Worm (Caenorhabditis elegans) whole organism, late embryonic: ENCODE results near the gene C05G5.3.

Source experiments
- ama-1 ChIP-seq: fragments of 150-350 bp; optimal IDR thresholded peaks from 2 replicates; lab custom pipeline; 2014
- ceh-19 ChIP-seq: fragments of 200-800 bp; sonication (Bioruptor generic); optimal IDR thresholded peaks from 2 replicates; lab custom pipeline; 2018; ENCODE audit warnings: mild to moderate bottlenecking, missing genetic modification characterization, missing compliant biosample characterization
- ceh-24 ChIP-seq: sonication (generic microtip); optimal IDR thresholded peaks from 2 replicates; lab custom pipeline; 2016; ENCODE audit warnings: mild to moderate bottlenecking, missing genetic modification characterization, missing compliant biosample characterization
- ceh-48 ChIP-seq: sonication (generic microtip); optimal IDR thresholded peaks from 2 replicates; lab custom pipeline; 2016; ENCODE audit warnings: missing genetic modification characterization, inconsistent platforms, missing compliant biosample characterization
- fkh-10 ChIP-seq: fragments of 150-350 bp; optimal IDR thresholded peaks from 2 replicates; lab custom pipeline; 2014; ENCODE audit warnings: missing biosample characterization, missing genetic modification reagents, missing genetic modification characterization
- hlh-13 ChIP-seq: fragments of 200-800 bp; sonication (Bioruptor generic); optimal IDR thresholded peaks from 2 replicates; lab custom pipeline; 2018; ENCODE audit warnings: mild to moderate bottlenecking, missing genetic modification characterization, missing compliant biosample characterization
- hlh-8 ChIP-seq: sonication (generic microtip); optimal IDR thresholded peaks from 2 replicates; lab custom pipeline; 2016; ENCODE audit warnings: missing genotype, missing genetic modification characterization, missing compliant biosample characterization
- nfya-1 ChIP-seq: sonication (generic microtip); optimal IDR thresholded peaks from 2 replicates; lab custom pipeline; 2017; ENCODE audit warnings: missing genetic modification characterization, mild to moderate bottlenecking, missing compliant biosample characterization, antibody characterized with exemption, moderate library complexity
- ref-2 ChIP-seq: sonication (generic microtip); optimal IDR thresholded peaks from 2 replicates; lab custom pipeline; 2016; ENCODE audit warnings: missing genetic modification characterization, missing compliant biosample characterization
- sox-2 ChIP-seq: fragments of 200-800 bp; sonication (Bioruptor generic); IDR thresholded peaks from 2 replicates; pipeline ENCODE4 v1.3.6; 2022; ENCODE audit warnings: missing genetic modification reagents, missing genetic modification characterization, missing compliant biosample characterization
- unc-55 ChIP-seq: sonication (generic microtip); optimal IDR thresholded peaks from 2 replicates; lab custom pipeline; 2017; ENCODE audit warnings: missing biosample characterization, missing genetic modification reagents, missing genetic modification characterization

DNA sequence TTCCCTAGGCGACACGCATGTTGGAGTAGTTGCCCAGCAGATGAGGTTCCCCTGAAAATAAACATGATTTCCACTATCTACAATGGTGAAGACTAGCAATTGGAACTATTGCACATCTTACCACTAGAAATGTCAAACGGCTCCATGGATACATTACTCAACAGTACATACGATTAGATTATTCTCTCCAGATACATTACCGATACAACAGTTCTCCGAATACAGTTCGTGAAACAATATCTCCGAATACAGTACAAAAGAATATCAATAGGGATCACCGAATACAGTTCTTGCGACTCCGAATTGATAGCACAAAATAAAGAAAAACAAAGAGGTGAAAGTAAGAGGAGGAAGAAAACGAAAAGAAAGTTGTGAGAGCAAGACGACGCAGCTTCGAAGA is 8.0 kb downstream of the C05G5.3 start, which contains the start of gene C05G5.7:
- no peak for TF ChIP-seq hlh-8 (tag; lab: Kevin White, UChicago)
- no peak for TF ChIP-seq hlh-13
- TF ChIP-seq sox-2 (GFP tag; lab: Robert Waterston, UW): no peak
- no peak for TF ChIP-seq ceh-19 (GFP tag; lab: Kevin White, UChicago)
- no peak for TF ChIP-seq nfya-1
- no peak for TF ChIP-seq fkh-10 (GFP tag; lab: Kevin White, UChicago)
- TF ChIP-seq ama-1 (lab: Kevin White, UChicago): no peak
- no peak for TF ChIP-seq ceh-24
- no peak for TF ChIP-seq unc-55 (GFP tag; lab: Kevin White, UChicago)
- TF ChIP-seq ceh-48: no peak
- TF ChIP-seq ref-2 (tag; lab: Kevin White, UChicago): no peak
